Fruit fly (Drosophila melanogaster): ENCODE results near the gene Atxn7.

Atxn7 gene

dm6 chr2L:2382971-2383370 is 7.3 kb downstream of the Atxn7 start, which contains the start of gene PIG-Wa (continued):
- TF ChIP-seq CG10431 (GFP tag; optimal IDR thresholded peaks at IDR 0.05): no peak
- no peak for TF ChIP-seq Lpt (GFP tag; optimal IDR thresholded peaks at IDR 0.05)
- TF ChIP-seq CG13296 (GFP tag; optimal IDR thresholded peaks at IDR 0.05): no peak
- TF ChIP-seq pnt (GFP tag; optimal IDR thresholded peaks at IDR 0.05): no peak
- TF ChIP-seq CG2129 (GFP tag; IDR thresholded peaks at IDR 0.05; ENCODE audit: partially characterized antibody): no peak
- peak; percentile 62 for TF ChIP-seq CG13287 (GFP tag; IDR thresholded peaks at IDR 0.05; ENCODE audit: partially characterized antibody)
- no peak for TF ChIP-seq esg (GFP tag; conservative IDR thresholded peaks at IDR 0.05)
- TF ChIP-seq Elba2 (GFP tag; optimal IDR thresholded peaks at IDR 0.05): peak; percentile 82
- peak; percentile 86 for TF ChIP-seq Myb (GFP tag; optimal IDR thresholded peaks at IDR 0.05)
- TF ChIP-seq sens (GFP tag): peak; percentile 63
- TF ChIP-seq wdn (GFP tag; IDR thresholded peaks at IDR 0.05): no peak
- no peak for TF ChIP-seq CG30020 (tag; optimal IDR thresholded peaks at IDR 0.05)
- TF ChIP-seq sens-2 (GFP tag; IDR thresholded peaks at IDR 0.05): no peak
- no peak for TF ChIP-seq CG33557 (GFP tag; optimal IDR thresholded peaks at IDR 0.05)
- TF ChIP-seq CG33213 (GFP tag; optimal IDR thresholded peaks at IDR 0.05): peak; percentile 59
- no peak for TF ChIP-seq Fer3 (tag; optimal IDR thresholded peaks at IDR 0.05)
- no peak for TF ChIP-seq Max (GFP tag; optimal IDR thresholded peaks at IDR 0.05)
- no peak for TF ChIP-seq CG5180 (GFP tag; optimal IDR thresholded peaks at IDR 0.05)
- TF ChIP-seq CHES-1-like (GFP tag; optimal IDR thresholded peaks at IDR 0.05): peak; percentile 7
- 0 out of 3 replicates have a peak, but pooled peaks have one; percentile 31 for TF ChIP-seq zfh1 (GFP tag; IDR thresholded peaks at IDR 0.05)
- TF ChIP-seq row (GFP tag; IDR thresholded peaks at IDR 0.05): peak; percentile 39; the same call in 1 of the 3 replicates
- no peak for TF ChIP-seq CG4282 (GFP tag; optimal IDR thresholded peaks at IDR 0.05)
- no peak for TF ChIP-seq HLH54F (GFP tag; optimal IDR thresholded peaks at IDR 0.05)
- no peak for TF ChIP-seq ewg (GFP tag; optimal IDR thresholded peaks at IDR 0.05)
- TF ChIP-seq Doc2 (GFP tag; IDR thresholded peaks at IDR 0.05): no peak
- no peak for TF ChIP-seq NfI (GFP tag; optimal IDR thresholded peaks at IDR 0.05)
- TF ChIP-seq al (GFP tag; IDR thresholded peaks at IDR 0.05): no peak
- no peak for TF ChIP-seq CG15479 (GFP tag; optimal IDR thresholded peaks at IDR 0.05)
- no peak; the same call in 1 of the 2 replicates for TF ChIP-seq sob (GFP tag; IDR thresholded peaks at IDR 0.05)
- no peak for TF ChIP-seq HLH4C (GFP tag; IDR thresholded peaks at IDR 0.05; ENCODE audit: partially characterized antibody)
- no peak for TF ChIP-seq CG9215 (GFP tag; IDR thresholded peaks at IDR 0.05)
- TF ChIP-seq C15 (GFP tag; IDR thresholded peaks at IDR 0.05): no peak
- no peak for TF ChIP-seq wor (GFP tag; IDR thresholded peaks at IDR 0.05)
- no peak for TF ChIP-seq psq (GFP tag; optimal IDR thresholded peaks at IDR 0.05)
- TF ChIP-seq CG30431 (GFP tag; optimal IDR thresholded peaks at IDR 0.05): no peak
- TF ChIP-seq pum (GFP tag; optimal IDR thresholded peaks at IDR 0.05): no peak
- peak; percentile 6 for TF ChIP-seq mam (GFP tag; optimal IDR thresholded peaks at IDR 0.05)
- TF ChIP-seq CG14965 (GFP tag; optimal IDR thresholded peaks at IDR 0.05; ENCODE audit: borderline replicate concordance): no peak
- no peak for TF ChIP-seq hth (optimal IDR thresholded peaks at IDR 0.05)
- no peak for TF ChIP-seq ERR (GFP tag; optimal IDR thresholded peaks at IDR 0.05)
- no peak for TF ChIP-seq kay (GFP tag; optimal IDR thresholded peaks at IDR 0.05)
- no peak for TF ChIP-seq CG9932 (GFP tag; IDR thresholded peaks at IDR 0.05)
- no peak for TF ChIP-seq zfh2 (GFP tag; optimal IDR thresholded peaks at IDR 0.05)
- TF ChIP-seq CG15696 (tag; optimal IDR thresholded peaks at IDR 0.05): no peak
- TF ChIP-seq ci (GFP tag; IDR thresholded peaks at IDR 0.05): no peak; the same call in 2 of the 3 replicates
- TF ChIP-seq CG11247 (GFP tag; IDR thresholded peaks at IDR 0.05): no peak
- no peak for TF ChIP-seq CG7372 (GFP tag; IDR thresholded peaks at IDR 0.05)
- TF ChIP-seq Dll (GFP tag; IDR thresholded peaks at IDR 0.05; ENCODE audit: partially characterized antibody): 0 out of 4 replicates have a peak, but pooled peaks have one; percentile 17
- no peak for TF ChIP-seq CG2712 (tag; optimal IDR thresholded peaks at IDR 0.05)
- TF ChIP-seq CG11723 (GFP tag; optimal IDR thresholded peaks at IDR 0.05): no peak
- TF ChIP-seq Ets97D (GFP tag; optimal IDR thresholded peaks at IDR 0.05): peak; percentile 62
- TF ChIP-seq Xbp1 (GFP tag; optimal IDR thresholded peaks at IDR 0.05): no peak
- no peak for TF ChIP-seq az2 (GFP tag; optimal IDR thresholded peaks at IDR 0.05)

All from whole organism, embryonic.